Fruit fly (Drosophila melanogaster) whole organism, prepupa: ENCODE data around the gene Oatp26F.

ENCODE experiments used
- Blimp-1 ChIP-seq: fragments of 200-800 bp; sonication (Bioruptor generic); optimal IDR thresholded peaks from 3 replicates; lab custom pipeline; 2017; ENCODE audit warnings: missing biosample characterization, missing genetic modification characterization, mild to moderate bottlenecking, moderate library complexity, missing genetic modification reagents
- CG10631 ChIP-seq: fragments of 200-800 bp; sonication (Bioruptor generic); optimal IDR thresholded peaks from 2 replicates; lab custom pipeline; 2016; ENCODE audit warnings: missing biosample characterization, missing genetic modification characterization
- CG10669 ChIP-seq: fragments of 200-800 bp; sonication (Bioruptor generic); optimal IDR thresholded peaks from 3 replicates; lab custom pipeline; 2018; ENCODE audit warnings: missing biosample characterization, mild to moderate bottlenecking, missing genetic modification characterization, moderate library complexity
- CG11294 ChIP-seq: fragments of 200-800 bp; sonication (Bioruptor generic); IDR thresholded peaks from 2 replicates; pipeline ENCODE4 v1.3.6; 2022; ENCODE audit warnings: missing biosample characterization, missing genetic modification characterization
- CG11762 ChIP-seq: fragments of 200-800 bp; sonication (Bioruptor generic); optimal IDR thresholded peaks from 3 replicates; lab custom pipeline; 2016; ENCODE audit warnings: missing biosample characterization, missing genetic modification characterization; ENCODE audit not compliant: insufficient read depth
- CG11902 ChIP-seq: fragments of 200-800 bp; sonication (Bioruptor generic); optimal IDR thresholded peaks from 3 replicates; lab custom pipeline; 2016; ENCODE audit warnings: missing biosample characterization, missing genetic modification characterization
- CG15336 ChIP-seq: fragments of 200-800 bp; sonication (Bioruptor generic); IDR thresholded peaks from 2 replicates; pipeline ENCODE4 v1.3.6; 2022; ENCODE audit warnings: missing biosample characterization, missing genetic modification characterization
- CG16779 ChIP-seq: fragments of 200-800 bp; sonication (Bioruptor generic); optimal IDR thresholded peaks from 3 replicates; lab custom pipeline; 2017; ENCODE audit warnings: missing biosample characterization, mild to moderate bottlenecking, missing genetic modification characterization
- CG3032 ChIP-seq: fragments of 200-800 bp; optimal IDR thresholded peaks from 2 replicates; lab custom pipeline; 2019; ENCODE audit warnings: missing biosample characterization, mild to moderate bottlenecking, missing genetic modification characterization, moderate library complexity
- CG32006 ChIP-seq: fragments of 200-800 bp; sonication (Bioruptor generic); optimal IDR thresholded peaks from 3 replicates; lab custom pipeline; 2017; ENCODE audit warnings: missing biosample characterization, mild to moderate bottlenecking, missing genetic modification characterization
- CG34406 ChIP-seq: fragments of 200-800 bp; sonication (Bioruptor generic); optimal IDR thresholded peaks from 3 replicates; lab custom pipeline; 2016; ENCODE audit warnings: missing biosample characterization, missing genetic modification characterization
- CG4318 ChIP-seq: fragments of 200-800 bp; sonication (Bioruptor generic); optimal IDR thresholded peaks from 3 replicates; lab custom pipeline; 2017; ENCODE audit warnings: missing biosample characterization, mild to moderate bottlenecking, missing genetic modification characterization
- CG6163 ChIP-seq: fragments of 200-800 bp; sonication (Bioruptor generic); IDR thresholded peaks from 3 replicates; pipeline ENCODE4 v1.3.6; 2022; ENCODE audit warnings: missing biosample characterization, missing genetic modification characterization
- CG6276 ChIP-seq: fragments of 200-800 bp; sonication (Bioruptor generic); optimal IDR thresholded peaks from 2 replicates; lab custom pipeline; 2017; ENCODE audit warnings: missing biosample characterization, mild to moderate bottlenecking, missing genetic modification characterization
- CG6792 ChIP-seq: fragments of 200-800 bp; sonication (Bioruptor generic); optimal IDR thresholded peaks from 3 replicates; lab custom pipeline; 2016; ENCODE audit warnings: missing biosample characterization, missing genetic modification characterization
- CG6854 ChIP-seq: fragments of 200-800 bp; sonication (Bioruptor generic); optimal IDR thresholded peaks from 2 replicates; lab custom pipeline; 2017; ENCODE audit warnings: missing biosample characterization, mild to moderate bottlenecking, missing genetic modification characterization
- CG7368 ChIP-seq: fragments of 200-800 bp; sonication (Bioruptor generic); optimal IDR thresholded peaks from 3 replicates; lab custom pipeline; 2016; ENCODE audit warnings: missing biosample characterization, missing genetic modification characterization
- CG8319 ChIP-seq: fragments of 200-800 bp; sonication (Bioruptor generic); optimal IDR thresholded peaks from 3 replicates; lab custom pipeline; 2016; ENCODE audit warnings: missing biosample characterization, missing genetic modification characterization
- CG8632 ChIP-seq: fragments of 200-800 bp; sonication (Bioruptor generic); optimal IDR thresholded peaks from 3 replicates; lab custom pipeline; 2016; ENCODE audit warnings: missing biosample characterization, missing genetic modification characterization
- CG9139 ChIP-seq: fragments of 200-800 bp; sonication (Bioruptor generic); optimal IDR thresholded peaks from 3 replicates; lab custom pipeline; 2017; ENCODE audit warnings: missing biosample characterization, mild to moderate bottlenecking, missing genetic modification characterization
- Eip75B ChIP-seq: fragments of 200-800 bp; sonication (Bioruptor generic); optimal IDR thresholded peaks from 3 replicates; lab custom pipeline; 2016; ENCODE audit warnings: missing biosample characterization, missing genetic modification characterization
- Eip78C ChIP-seq: fragments of 200-800 bp; sonication (Bioruptor generic); peaks from one replicate; lab custom pipeline; 2016; ENCODE audit warnings: missing biosample characterization, missing genetic modification characterization
- Ets21C ChIP-seq: fragments of 200-800 bp; sonication (Bioruptor generic); optimal IDR thresholded peaks from 3 replicates; lab custom pipeline; 2016; ENCODE audit warnings: missing biosample characterization, missing genetic modification characterization
- Ets96B ChIP-seq: fragments of 200-800 bp; optimal IDR thresholded peaks from 2 replicates; lab custom pipeline; 2019; ENCODE audit warnings: missing biosample characterization, mild to moderate bottlenecking, missing genetic modification characterization, moderate library complexity
- Gug ChIP-seq: fragments of 200-800 bp; sonication (Bioruptor generic); IDR thresholded peaks from 2 replicates; pipeline ENCODE4 v1.3.6; 2022; ENCODE audit warnings: missing biosample characterization, missing genetic modification characterization
- Hr38 ChIP-seq: sonication (Bioruptor generic); optimal IDR thresholded peaks from 2 replicates; lab custom pipeline; 2016; ENCODE audit warnings: missing biosample characterization, missing genetic modification characterization
- Hr39 ChIP-seq: fragments of 200-800 bp; sonication (Bioruptor generic); optimal IDR thresholded peaks from 2 replicates; lab custom pipeline; 2016; ENCODE audit warnings: missing biosample characterization, missing genetic modification characterization
- Lpt ChIP-seq: fragments of 200-800 bp; sonication (Bioruptor generic); optimal IDR thresholded peaks from 3 replicates; lab custom pipeline; 2016; ENCODE audit warnings: missing biosample characterization, missing genetic modification characterization
- OdsH ChIP-seq: fragments of 200-800 bp; sonication (Bioruptor generic); optimal IDR thresholded peaks from 3 replicates; lab custom pipeline; 2016; ENCODE audit warnings: missing biosample characterization, missing genetic modification characterization
- Smox ChIP-seq: fragments of 200-800 bp; sonication (Bioruptor generic); optimal IDR thresholded peaks from 3 replicates; lab custom pipeline; 2016; ENCODE audit warnings: missing biosample characterization, missing genetic modification characterization
- Sox102F ChIP-seq: fragments of 200-800 bp; sonication (Bioruptor generic); optimal IDR thresholded peaks from 2 replicates; lab custom pipeline; 2016; ENCODE audit warnings: missing biosample characterization, mild to moderate bottlenecking, missing genetic modification characterization
- Sox15 ChIP-seq: fragments of 200-800 bp; sonication (Bioruptor generic); optimal IDR thresholded peaks from 3 replicates; lab custom pipeline; 2016; ENCODE audit warnings: missing biosample characterization, missing genetic modification characterization
- acj6 ChIP-seq: fragments of 200-800 bp; sonication (Bioruptor generic); optimal IDR thresholded peaks from 3 replicates; lab custom pipeline; 2016; ENCODE audit warnings: missing biosample characterization, missing genetic modification characterization
- cyc ChIP-seq: fragments of 200-800 bp; sonication (Bioruptor generic); optimal IDR thresholded peaks from 3 replicates; lab custom pipeline; 2016; ENCODE audit warnings: missing biosample characterization, missing genetic modification characterization
- dac ChIP-seq: fragments of 200-800 bp; sonication (Bioruptor generic); optimal IDR thresholded peaks from 2 replicates; lab custom pipeline; 2017; ENCODE audit warnings: missing biosample characterization, mild to moderate bottlenecking, missing genetic modification characterization
- dsx ChIP-seq: fragments of 200-800 bp; optimal IDR thresholded peaks from 3 replicates; lab custom pipeline; 2019; ENCODE audit warnings: missing biosample characterization, mild to moderate bottlenecking, missing genetic modification characterization, moderate library complexity; ENCODE audit not compliant: poor library complexity, severe bottlenecking
- eg ChIP-seq: fragments of 200-800 bp; sonication (Bioruptor generic); IDR thresholded peaks from 3 replicates; pipeline ENCODE4 v1.3.6; 2022; ENCODE audit warnings: missing biosample characterization, missing genetic modification characterization
- esn ChIP-seq: fragments of 200-800 bp; sonication (Bioruptor generic); optimal IDR thresholded peaks from 2 replicates; lab custom pipeline; 2016; ENCODE audit warnings: missing biosample characterization, mild to moderate bottlenecking, missing genetic modification characterization, moderate library complexity
- fd85E ChIP-seq: fragments of 200-800 bp; sonication (Bioruptor generic); optimal IDR thresholded peaks from 3 replicates; lab custom pipeline; 2016; ENCODE audit warnings: missing biosample characterization, missing genetic modification characterization
- fkh ChIP-seq: fragments of 200-800 bp; sonication (Bioruptor generic); optimal IDR thresholded peaks from 3 replicates; lab custom pipeline; 2017; ENCODE audit warnings: missing biosample characterization, mild to moderate bottlenecking, missing genetic modification characterization, moderate library complexity
- lz ChIP-seq: fragments of 200-800 bp; sonication (Bioruptor generic); optimal IDR thresholded peaks from 3 replicates; lab custom pipeline; 2016; ENCODE audit warnings: missing biosample characterization, missing genetic modification characterization
- pdm3 ChIP-seq: fragments of 200-800 bp; sonication (Bioruptor generic); optimal IDR thresholded peaks from 3 replicates; lab custom pipeline; 2016; ENCODE audit warnings: missing biosample characterization, missing genetic modification characterization
- spab ChIP-seq: fragments of 200-800 bp; sonication (Bioruptor generic); optimal IDR thresholded peaks from 2 replicates; lab custom pipeline; 2017; ENCODE audit warnings: missing biosample characterization, mild to moderate bottlenecking, missing genetic modification characterization, missing genetic modification reagents
- ss ChIP-seq, 2 experiments: fragments of 200-800 bp; sonication (Bioruptor generic); optimal IDR thresholded peaks; 2 replicates in 1 of 2; 3 replicates in 1 of 2; lab custom pipeline; 2017 to 2018; ENCODE audit warnings: mild to moderate bottlenecking in 2 of 2, missing biosample characterization in 2 of 2, missing genetic modification characterization in 2 of 2, moderate library complexity in 1 of 2
- topi ChIP-seq: fragments of 200-800 bp; sonication (Bioruptor generic); optimal IDR thresholded peaks from 3 replicates; lab custom pipeline; 2016; ENCODE audit warnings: missing biosample characterization, missing genetic modification characterization
- vri ChIP-seq: fragments of 200-800 bp; sonication (Bioruptor generic); optimal IDR thresholded peaks from 3 replicates; lab custom pipeline; 2016; ENCODE audit warnings: missing biosample characterization, mild to moderate bottlenecking, missing genetic modification characterization

The Oatp26F gene

DNA sequence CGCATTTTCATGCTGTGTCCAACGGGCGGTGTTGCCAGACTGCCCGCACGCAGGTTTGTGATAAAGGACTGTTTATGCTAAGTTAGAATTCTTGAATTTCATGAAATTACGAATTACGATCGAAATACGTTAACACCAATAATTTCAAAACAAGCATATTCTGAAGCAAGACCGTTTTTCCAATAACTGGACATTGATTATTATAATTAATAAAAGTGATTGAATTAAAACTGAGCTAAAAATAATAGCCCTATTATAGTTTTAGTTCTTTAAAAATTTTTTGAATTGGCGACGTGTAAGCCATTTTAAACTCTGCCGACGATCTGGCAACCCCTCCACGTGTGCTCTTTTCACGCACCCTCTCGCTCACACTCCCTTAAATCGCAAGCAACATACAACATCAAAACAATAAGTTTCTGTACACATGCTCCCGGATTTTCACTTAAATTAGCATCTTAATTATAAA, 16.0 kb upstream of the Oatp26F start (continued):
- peak; percentile 92 for TF ChIP-seq CG10669 (GFP tag; lab: Kevin White, UChicago)
- TF ChIP-seq CG11762: peak; percentile 94
- TF ChIP-seq Eip75B (GFP tag; lab: Kevin White, UChicago): peak; percentile 95
- peak; percentile 97 for TF ChIP-seq CG4318 (GFP tag; lab: Kevin White, UChicago)
- TF ChIP-seq dsx (GFP tag; lab: Kevin White, UChicago): peak; percentile 86
- peak; percentile 95 for TF ChIP-seq CG3032 (tag; lab: Kevin White, UChicago)
- peak; percentile 96 for TF ChIP-seq esn
- TF ChIP-seq CG32006: peak; percentile 98
- TF ChIP-seq spab (GFP tag; lab: Kevin White, UChicago): peak; percentile 88
- peak; percentile 68 for TF ChIP-seq CG9139
- peak; percentile 78 for TF ChIP-seq fkh (GFP tag; lab: Kevin White, UChicago)
- TF ChIP-seq fd85E: peak; percentile 60
- peak; percentile 93 for TF ChIP-seq topi
- peak; percentile 92 for TF ChIP-seq Sox15 (GFP tag; lab: Kevin White, UChicago)
- TF ChIP-seq acj6 (GFP tag; lab: Kevin White, UChicago): peak; percentile 96
- TF ChIP-seq CG11902 (GFP tag; lab: Kevin White, UChicago): peak; percentile 85
- TF ChIP-seq Hr38 (GFP tag; lab: Kevin White, UChicago): peak; percentile 19
- peak; percentile 85 for TF ChIP-seq CG6854 (GFP tag; lab: Kevin White, UChicago)
- TF ChIP-seq CG15336: peak; percentile 95
- TF ChIP-seq ss (GFP tag; optimal IDR thresholded peaks at IDR 0.05; lab: Kevin White, UChicago): peak; percentile 79 to 91

DNA sequence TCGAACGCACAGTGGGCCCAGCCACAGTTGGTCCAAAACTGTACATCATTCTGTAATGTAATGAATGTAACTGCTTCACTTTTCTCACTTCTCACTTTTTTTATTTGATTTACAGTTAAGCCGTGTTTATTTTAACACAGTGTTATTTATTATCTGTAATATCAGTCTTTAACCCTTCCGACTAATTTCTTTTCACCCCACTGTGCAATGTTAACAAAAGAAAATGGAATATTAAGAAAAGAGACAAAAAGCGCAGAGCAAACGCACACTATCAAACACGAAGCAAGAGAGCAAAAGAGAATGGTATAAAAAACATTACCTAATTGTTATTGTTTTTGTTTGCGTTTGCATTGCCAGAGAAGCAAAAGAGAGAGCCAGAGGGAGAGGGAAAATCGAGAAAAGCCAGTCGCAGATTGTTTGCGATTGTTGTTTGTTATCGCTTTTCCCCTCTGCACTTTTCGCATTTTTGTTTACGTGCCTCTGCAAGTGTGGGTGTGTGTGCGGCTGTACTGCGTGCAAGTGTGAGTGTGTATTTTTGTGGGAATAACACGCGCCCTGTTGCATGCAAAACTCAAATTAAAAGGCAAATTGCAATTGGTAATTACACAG, 15.0 kb upstream of the Oatp26F start:
- peak; percentile 91 for TF ChIP-seq CG10631
- TF ChIP-seq Hr39 (GFP tag; lab: Kevin White, UChicago): peak; percentile 97
- peak; percentile 96 for TF ChIP-seq OdsH (GFP tag; lab: Kevin White, UChicago)
- peak; percentile 98 for TF ChIP-seq Eip78C
- TF ChIP-seq CG8319 (GFP tag; lab: Kevin White, UChicago): peak; percentile 84
- peak; percentile 99 for TF ChIP-seq eg
- TF ChIP-seq CG11762: peak; percentile 91
- peak; percentile 96 for TF ChIP-seq lz
- peak; percentile 97 for TF ChIP-seq esn
- TF ChIP-seq Lpt (GFP tag; lab: Kevin White, UChicago): peak; percentile 97
- peak; percentile 98 for TF ChIP-seq CG32006
- TF ChIP-seq CG9139: peak; percentile 80
- TF ChIP-seq CG4318 (GFP tag; lab: Kevin White, UChicago): peak; percentile 96
- TF ChIP-seq CG11902 (GFP tag; lab: Kevin White, UChicago): peak; percentile 77
- peak; percentile 93 for TF ChIP-seq fd85E
- TF ChIP-seq CG8632 (GFP tag; lab: Kevin White, UChicago): peak; percentile 92
- TF ChIP-seq CG15336: peak; percentile 98
- peak; percentile 97 for TF ChIP-seq pdm3 (GFP tag; lab: Kevin White, UChicago)
- peak; percentile 89 for TF ChIP-seq CG10669 (GFP tag; lab: Kevin White, UChicago)
- peak; percentile 86 for TF ChIP-seq spab (GFP tag; lab: Kevin White, UChicago)
- TF ChIP-seq vri (GFP tag; lab: Kevin White, UChicago): peak; percentile 98
- TF ChIP-seq CG6854 (GFP tag; lab: Kevin White, UChicago): peak; percentile 76
- peak; percentile 96 for TF ChIP-seq CG11294 (GFP tag; lab: Robert Waterston, UW)
- TF ChIP-seq CG6792 (GFP tag; lab: Kevin White, UChicago): peak; percentile 91
- TF ChIP-seq Smox (GFP tag; lab: Kevin White, UChicago): peak; percentile 95
- peak; percentile 92 for TF ChIP-seq Ets21C (GFP tag; lab: Kevin White, UChicago)
- TF ChIP-seq Ets96B (tag; lab: Kevin White, UChicago): peak; percentile 89
- TF ChIP-seq Blimp-1 (GFP tag; lab: Kevin White, UChicago): peak; percentile 77
- TF ChIP-seq CG16779 (tag; lab: Kevin White, UChicago): peak; percentile 90
- TF ChIP-seq Gug: peak; percentile 94
- peak; percentile 92 for TF ChIP-seq cyc (GFP tag; lab: Kevin White, UChicago)
- TF ChIP-seq Sox15 (GFP tag; lab: Kevin White, UChicago): peak; percentile 86
- TF ChIP-seq CG6276 (GFP tag; lab: Kevin White, UChicago): peak; percentile 99
- TF ChIP-seq Sox102F (GFP tag; lab: Kevin White, UChicago): peak; percentile 97
- TF ChIP-seq fkh (GFP tag; lab: Kevin White, UChicago): peak; percentile 94
- peak; percentile 94 for TF ChIP-seq CG34406 (GFP tag; lab: Kevin White, UChicago)
- TF ChIP-seq dac (GFP tag; lab: Kevin White, UChicago): peak; percentile 97
- TF ChIP-seq CG7368 (GFP tag; lab: Kevin White, UChicago): peak; percentile 93
- peak; percentile 96 for TF ChIP-seq CG6163 (GFP tag; lab: Robert Waterston, UW)
- TF ChIP-seq ss (GFP tag; optimal IDR thresholded peaks at IDR 0.05; lab: Kevin White, UChicago): peak; percentile 60 to 86
- peak; percentile 89 for TF ChIP-seq Hr38 (GFP tag; lab: Kevin White, UChicago)
